Fruit fly (Drosophila melanogaster): ENCODE measurements around the gene Pop5.

Pop5 gene

DNA sequence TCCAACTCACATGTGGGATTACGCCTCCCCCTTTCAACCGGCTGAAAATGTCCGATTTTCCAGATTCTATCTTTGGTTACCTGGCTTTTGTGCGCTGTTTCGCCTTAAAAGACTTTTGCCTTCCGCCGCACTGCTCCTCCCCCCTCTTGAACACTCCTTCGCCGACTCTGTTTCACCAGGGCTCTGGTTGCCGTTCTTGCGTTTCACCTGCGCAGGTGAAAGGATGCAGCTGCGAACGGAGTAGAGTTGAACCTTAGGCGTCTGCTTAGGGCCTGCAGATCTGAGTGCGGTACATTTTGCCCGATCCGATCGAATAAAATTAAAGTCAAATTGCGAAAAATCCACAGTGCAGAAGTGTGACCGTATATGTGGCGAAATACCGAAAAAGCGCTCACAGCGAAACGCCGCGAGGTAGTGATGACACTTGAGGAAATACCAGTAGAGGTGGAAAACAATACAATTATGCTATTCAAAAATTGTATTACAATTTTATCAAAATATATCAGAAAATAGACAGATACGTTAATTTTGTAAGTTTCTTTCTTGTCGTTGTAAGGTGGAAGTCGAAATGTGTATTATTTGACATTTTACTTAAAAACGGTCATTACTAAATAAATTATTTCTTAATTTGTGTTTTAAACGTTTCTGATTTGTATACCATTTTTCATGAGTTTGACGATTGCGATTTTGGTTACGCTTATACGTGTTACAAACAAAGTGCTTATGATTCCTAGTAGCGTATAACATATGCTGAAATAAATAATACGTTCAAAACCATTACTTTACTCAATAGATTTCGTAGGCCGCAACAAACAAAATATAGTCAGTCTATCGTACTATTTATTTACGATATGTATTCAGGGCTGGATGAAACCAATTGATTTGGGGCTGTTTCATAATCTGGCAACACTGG lies 28.9 kb downstream of the Pop5 start, which contains the start of the genes CG6664 and CG7728:
Gene CG6664 (minus strand): TSS at position 518 of the 913 bp plus-strand sequence.
Gene CG7728 (plus strand): TSS at position 874 of the 913 bp plus-strand sequence.
- no peak for TF ChIP-seq pdm3 (GFP tag; optimal IDR thresholded peaks at IDR 0.05)
- peak; percentile 48 for TF ChIP-seq CG8632 (GFP tag; optimal IDR thresholded peaks at IDR 0.05)
- peak; percentile 6 for TF ChIP-seq Blimp-1 (GFP tag; optimal IDR thresholded peaks at IDR 0.05)
- TF ChIP-seq CG32006 (GFP tag; optimal IDR thresholded peaks at IDR 0.05): no peak
- peak; percentile 64 for TF ChIP-seq CG3032 (tag; optimal IDR thresholded peaks at IDR 0.05)
- no peak for TF ChIP-seq CG6854 (GFP tag; optimal IDR thresholded peaks at IDR 0.05)
- TF ChIP-seq Sox14 (GFP tag; optimal IDR thresholded peaks at IDR 0.05): peak; percentile 42
- peak; percentile 37 for TF ChIP-seq CG11762 (GFP tag; optimal IDR thresholded peaks at IDR 0.05; ENCODE audit: insufficient read depth)
- peak; percentile 33 for TF ChIP-seq CG3919 (GFP tag; optimal IDR thresholded peaks at IDR 0.05)
- peak; percentile 56 for TF ChIP-seq Hr39 (GFP tag; optimal IDR thresholded peaks at IDR 0.05)
- no peak for TF ChIP-seq salr (GFP tag; optimal IDR thresholded peaks at IDR 0.05)
- TF ChIP-seq CG8119 (GFP tag; IDR thresholded peaks at IDR 0.05): no peak
- TF ChIP-seq CG11294 (GFP tag; IDR thresholded peaks at IDR 0.05): no peak; the same call in 1 of the 2 replicates
- TF ChIP-seq svp (GFP tag): no peak
- no peak for TF ChIP-seq CG10631 (GFP tag; optimal IDR thresholded peaks at IDR 0.05)
- TF ChIP-seq Sox15 (GFP tag; optimal IDR thresholded peaks at IDR 0.05): peak; percentile 42
- TF ChIP-seq CG6163 (GFP tag; IDR thresholded peaks at IDR 0.05): 0 out of 3 replicates have a peak, but pooled peaks have one; percentile 47
- peak; percentile 41 for TF ChIP-seq CG11902 (GFP tag; optimal IDR thresholded peaks at IDR 0.05)
- no peak for TF ChIP-seq fd85E (GFP tag; optimal IDR thresholded peaks at IDR 0.05)
- TF ChIP-seq Ets21C (GFP tag; optimal IDR thresholded peaks at IDR 0.05): peak; percentile 54
- no peak for TF ChIP-seq achi (GFP tag; optimal IDR thresholded peaks at IDR 0.05)
- no peak for TF ChIP-seq OdsH (GFP tag; optimal IDR thresholded peaks at IDR 0.05)
- TF ChIP-seq cyc (GFP tag; optimal IDR thresholded peaks at IDR 0.05): peak; percentile 57
- TF ChIP-seq fkh (GFP tag; optimal IDR thresholded peaks at IDR 0.05): peak; percentile 99
- peak; percentile 19 for TF ChIP-seq Lpt (GFP tag; optimal IDR thresholded peaks at IDR 0.05)
- peak; percentile 65 for TF ChIP-seq CG31627 (GFP tag; optimal IDR thresholded peaks at IDR 0.05)
- TF ChIP-seq CG6792 (GFP tag; optimal IDR thresholded peaks at IDR 0.05): peak; percentile 14
- peak; percentile 71 for TF ChIP-seq lz (GFP tag; optimal IDR thresholded peaks at IDR 0.05)
- no peak for TF ChIP-seq spab (GFP tag; optimal IDR thresholded peaks at IDR 0.05)
- peak; percentile 15 for TF ChIP-seq dac (GFP tag; optimal IDR thresholded peaks at IDR 0.05)
- TF ChIP-seq Eip78C (GFP tag): peak; percentile 60
- peak; percentile 60 for TF ChIP-seq topi (GFP tag; optimal IDR thresholded peaks at IDR 0.05)
- peak; percentile 67 for TF ChIP-seq esn (GFP tag; optimal IDR thresholded peaks at IDR 0.05)
- TF ChIP-seq fd59A (GFP tag; optimal IDR thresholded peaks at IDR 0.05): peak; percentile 34
- no peak for TF ChIP-seq Met (GFP tag; optimal IDR thresholded peaks at IDR 0.05)

DNA sequence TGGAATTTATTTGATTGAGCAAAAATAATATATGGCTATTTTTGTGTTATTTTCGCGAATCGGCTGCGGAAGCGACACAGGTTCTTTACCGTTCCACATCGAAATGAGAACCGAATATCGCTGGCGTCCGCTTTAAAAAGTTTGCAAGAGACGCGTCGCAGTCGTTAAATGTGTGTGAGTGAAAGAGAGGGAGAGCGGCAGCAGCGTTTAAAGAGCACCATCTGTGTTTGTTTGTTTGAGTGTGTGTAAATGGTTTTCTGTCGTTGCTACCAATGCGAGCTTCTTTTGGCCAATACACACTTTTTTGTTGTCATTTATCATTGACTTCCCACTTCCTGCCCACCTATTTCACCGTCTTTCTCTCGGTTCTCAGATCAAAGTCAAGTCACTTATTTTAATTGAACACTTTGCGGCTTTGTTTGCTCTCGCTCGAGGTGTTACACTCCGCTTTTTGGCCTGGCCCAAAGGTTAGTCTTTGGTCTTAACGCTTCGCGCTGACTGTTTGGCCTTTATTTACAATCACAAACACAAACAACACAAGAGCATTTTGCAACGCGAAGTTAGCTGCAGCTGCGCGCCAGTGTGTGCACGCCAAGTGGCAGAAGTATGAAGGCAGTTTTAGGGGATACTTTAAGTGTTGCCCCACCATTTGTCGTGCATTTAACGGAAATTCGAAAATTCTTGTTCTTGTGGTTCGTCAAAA lies 32.7 kb downstream of the Pop5 start, which contains the start of gene CG3764:
Gene CG3764 (minus strand): TSS at position 549 of the 703 bp plus-strand sequence.
- TF ChIP-seq Hr4 (GFP tag; optimal IDR thresholded peaks at IDR 0.05): no peak
- no peak for TF ChIP-seq CG11762 (GFP tag; optimal IDR thresholded peaks at IDR 0.05; ENCODE audit: insufficient read depth)
- TF ChIP-seq ss (GFP tag; optimal IDR thresholded peaks at IDR 0.05): peak; percentile 73 to 78
- peak; percentile 34 for TF ChIP-seq Smox (GFP tag; optimal IDR thresholded peaks at IDR 0.05)
- peak; percentile 65 for TF ChIP-seq net (GFP tag; optimal IDR thresholded peaks at IDR 0.05)
- peak; percentile 6 for TF ChIP-seq CG32006 (GFP tag; optimal IDR thresholded peaks at IDR 0.05)
- peak; percentile 54 for TF ChIP-seq CG34406 (GFP tag; optimal IDR thresholded peaks at IDR 0.05)
- peak; percentile 43 for TF ChIP-seq acj6 (GFP tag; optimal IDR thresholded peaks at IDR 0.05)
- TF ChIP-seq CG31627 (GFP tag; optimal IDR thresholded peaks at IDR 0.05): peak; percentile 37
- no peak for TF ChIP-seq fd85E (GFP tag; optimal IDR thresholded peaks at IDR 0.05)
- no peak for TF ChIP-seq Sox15 (GFP tag; optimal IDR thresholded peaks at IDR 0.05)
- peak; percentile 75 for TF ChIP-seq CG3919 (GFP tag; optimal IDR thresholded peaks at IDR 0.05)
- TF ChIP-seq Ets96B (tag; optimal IDR thresholded peaks at IDR 0.05): no peak
- no peak for TF ChIP-seq CG6276 (GFP tag; optimal IDR thresholded peaks at IDR 0.05)
- no peak for TF ChIP-seq dac (GFP tag; optimal IDR thresholded peaks at IDR 0.05)
- TF ChIP-seq CG6792 (GFP tag; optimal IDR thresholded peaks at IDR 0.05): peak; percentile 33
- TF ChIP-seq CG11902 (GFP tag; optimal IDR thresholded peaks at IDR 0.05): no peak
- TF ChIP-seq fd59A (GFP tag; optimal IDR thresholded peaks at IDR 0.05): no peak
- peak; percentile 55 for TF ChIP-seq Eip75B (GFP tag; optimal IDR thresholded peaks at IDR 0.05)
- TF ChIP-seq salr (GFP tag; optimal IDR thresholded peaks at IDR 0.05): peak in 1 of 2 experiments; percentile 65
- peak; percentile 17 for TF ChIP-seq dsx (GFP tag; optimal IDR thresholded peaks at IDR 0.05; ENCODE audit: poor library complexity, severe bottlenecking)
- peak; percentile 63 for TF ChIP-seq esn (GFP tag; optimal IDR thresholded peaks at IDR 0.05)
- peak; percentile 68 for TF ChIP-seq Blimp-1 (GFP tag; optimal IDR thresholded peaks at IDR 0.05)
- TF ChIP-seq CG6808 (GFP tag; optimal IDR thresholded peaks at IDR 0.05): peak; percentile 69
